Fruit fly (Drosophila melanogaster) whole organism: ENCODE results near the gene Usp1.

Experiments
- pan ChIP-seq: fragments of >200 bp; optimal IDR thresholded peaks from 2 replicates; lab custom pipeline; 2017
- usp ChIP-seq: fragments of >200 bp; optimal IDR thresholded peaks from 2 replicates; lab custom pipeline; 2017; ENCODE audit warnings: missing biosample characterization, missing genetic modification characterization, mixed read lengths

DNA sequence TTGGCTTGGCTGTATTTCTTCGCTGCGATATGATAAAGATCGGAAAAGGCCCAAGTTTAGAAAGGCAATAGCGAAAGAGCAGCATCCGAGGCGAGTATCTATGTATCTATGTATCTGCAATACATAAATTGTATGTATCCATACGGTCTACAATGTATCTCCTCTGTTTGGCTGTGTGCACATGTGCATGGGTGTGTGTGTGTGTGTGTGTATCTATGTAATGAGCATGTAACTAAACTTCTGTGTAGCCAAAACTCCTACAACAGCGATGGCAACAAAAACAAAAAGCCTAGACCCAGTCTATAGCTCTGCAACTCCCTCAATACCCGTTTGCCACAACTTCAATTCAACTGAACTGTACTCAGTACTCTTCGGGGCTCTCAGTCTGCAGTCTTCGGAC lies 18.9 kb upstream of the Usp1 start:
- no peak for TF ChIP-seq pan (lab: Kevin White, UChicago)
- no peak for TF ChIP-seq usp (GFP tag; lab: Kevin White, UChicago)
